Worm (Caenorhabditis elegans) whole organism, L1 larva: ENCODE data around the gene srh-44.

Experiments used
- C04F5.9 ChIP-seq: sonication (generic microtip); optimal IDR thresholded peaks from 2 replicates; lab custom pipeline; 2016; ENCODE audit warnings: missing genetic modification characterization, missing compliant biosample characterization
- C16A3.4 ChIP-seq: fragments of 150-350 bp; optimal IDR thresholded peaks from 2 replicates; lab custom pipeline; 2014; ENCODE audit warnings: missing biosample characterization, missing genetic modification characterization
- F16B12.6 ChIP-seq: fragments of 150-350 bp; optimal IDR thresholded peaks from 2 replicates; lab custom pipeline; 2014; ENCODE audit warnings: missing biosample characterization, missing genetic modification characterization
- Y116A8C.19 ChIP-seq: sonication (generic microtip); optimal IDR thresholded peaks from 2 replicates; lab custom pipeline; 2016; ENCODE audit warnings: missing compliant biosample characterization, missing genetic modification characterization, borderline replicate concordance
- blmp-1 ChIP-seq: fragments of 150-350 bp; optimal IDR thresholded peaks from 2 replicates; lab custom pipeline; 2014; ENCODE audit warnings: missing biosample characterization, missing genetic modification characterization
- ceh-8 ChIP-seq: fragments of 200-800 bp; sonication (Bioruptor generic); optimal IDR thresholded peaks from 2 replicates; lab custom pipeline; 2018; ENCODE audit warnings: mild to moderate bottlenecking, missing genetic modification characterization, moderate library complexity, missing compliant biosample characterization
- ceh-82 ChIP-seq, 3 experiments: fragments of 150-350 bp in 1 of 3; sonication (generic microtip) in 2 of 3; optimal IDR thresholded peaks; 2 replicates each; lab custom pipeline; 2014 to 2017; ENCODE audit warnings: missing biosample characterization in 3 of 3, missing genetic modification characterization in 3 of 3
- ceh-88 ChIP-seq: fragments of 200-800 bp; sonication (Bioruptor generic); IDR thresholded peaks from 2 replicates; pipeline ENCODE4 v1.3.6; 2022; ENCODE audit warnings: missing genetic modification characterization, missing compliant biosample characterization
- dpl-1 ChIP-seq, 3 experiments: fragments of 150-350 bp in 2 of 3; sonication (generic microtip) in 1 of 3; optimal IDR thresholded peaks; 2 replicates each; lab custom pipeline; 2014 to 2017; ENCODE audit warnings: missing biosample characterization in 3 of 3, missing genetic modification characterization in 3 of 3, missing genetic modification reagents in 3 of 3
- dsc-1 ChIP-seq: sonication (generic microtip); optimal IDR thresholded peaks from 2 replicates; lab custom pipeline; 2016; ENCODE audit warnings: mild to moderate bottlenecking, missing genetic modification characterization, missing compliant biosample characterization
- efl-1 ChIP-seq, 4 experiments: fragments of 150-350 bp; optimal IDR thresholded peaks in 3 of 4; peaks in 1 of 4; 1 replicate in 1 of 4; 2 replicates in 3 of 4; lab custom pipeline; 2014; ENCODE audit warnings: missing biosample characterization in 2 of 4, missing genetic modification characterization in 2 of 4, missing genetic modification reagents in 2 of 4
- egl-13 ChIP-seq: sonication (generic microtip); optimal IDR thresholded peaks from 2 replicates; lab custom pipeline; 2016; ENCODE audit warnings: missing genotype, missing genetic modification reagents, missing genetic modification characterization, missing compliant biosample characterization
- elt-3 ChIP-seq, 6 experiments: fragments of 150-350 bp in 1 of 6; sonication (generic microtip); optimal IDR thresholded peaks; 2 replicates each; lab custom pipeline; 2017 to 2018; ENCODE audit warnings: missing biosample characterization in 6 of 6, missing genetic modification characterization in 6 of 6, inconsistent platforms in 1 of 6
- fkh-4 ChIP-seq: sonication (generic microtip); optimal IDR thresholded peaks from 2 replicates; lab custom pipeline; 2016; ENCODE audit warnings: missing compliant biosample characterization, missing genetic modification characterization, borderline replicate concordance
- fkh-8 ChIP-seq: sonication (generic microtip); optimal IDR thresholded peaks from 2 replicates; lab custom pipeline; 2016; ENCODE audit warnings: mild to moderate bottlenecking, missing genetic modification characterization, missing compliant biosample characterization
- fos-1 ChIP-seq: fragments of 150-350 bp; optimal IDR thresholded peaks from 2 replicates; lab custom pipeline; 2014; ENCODE audit warnings: missing biosample characterization, missing genetic modification characterization
- grh-1 ChIP-seq: fragments of 200-800 bp; sonication (Bioruptor generic); IDR thresholded peaks from 2 replicates; pipeline ENCODE4 v1.3.6; 2022; ENCODE audit warnings: missing genetic modification reagents, missing genetic modification characterization, missing compliant biosample characterization
- hlh-4 ChIP-seq: sonication (generic microtip); optimal IDR thresholded peaks from 2 replicates; lab custom pipeline; 2016; ENCODE audit warnings: mild to moderate bottlenecking, missing genetic modification characterization, missing compliant biosample characterization
- irx-1 ChIP-seq: sonication (generic microtip); optimal IDR thresholded peaks from 2 replicates; lab custom pipeline; 2016; ENCODE audit warnings: missing genetic modification characterization, missing compliant biosample characterization
- isw-1 ChIP-seq: fragments of 200-800 bp; sonication (Bioruptor generic); IDR thresholded peaks from 2 replicates; pipeline ENCODE4 v1.3.6; 2022; ENCODE audit warnings: missing genetic modification characterization, missing compliant biosample characterization
- jun-1 ChIP-seq: fragments of 150-350 bp; optimal IDR thresholded peaks from 2 replicates; lab custom pipeline; 2014; ENCODE audit warnings: missing biosample characterization, missing genetic modification reagents, missing genetic modification characterization
- lin-14 ChIP-seq: fragments of 200-800 bp; sonication (Bioruptor generic); optimal IDR thresholded peaks from 2 replicates; lab custom pipeline; 2018; ENCODE audit warnings: mild to moderate bottlenecking, missing genetic modification characterization, moderate library complexity, missing compliant biosample characterization
- lin-15B ChIP-seq: fragments of 150-350 bp; sonication (generic microtip); optimal IDR thresholded peaks from 3 replicates; lab custom pipeline; 2014; ENCODE audit warnings: missing biosample characterization, missing genetic modification characterization
- lin-35 ChIP-seq, 2 experiments: fragments of 150-350 bp; optimal IDR thresholded peaks; 2 replicates each; lab custom pipeline; 2014; ENCODE audit warnings: missing biosample characterization in 2 of 2, missing genetic modification characterization in 2 of 2, missing genetic modification reagents in 2 of 2
- lir-3 ChIP-seq: sonication (generic microtip); optimal IDR thresholded peaks from 2 replicates; lab custom pipeline; 2016; ENCODE audit warnings: mild to moderate bottlenecking, missing genetic modification characterization, moderate library complexity, missing compliant biosample characterization; ENCODE audit not compliant: poor library complexity
- lsy-2 ChIP-seq, 2 experiments: fragments of 150-350 bp; optimal IDR thresholded peaks; 2 replicates each; lab custom pipeline; 2014; ENCODE audit warnings: missing biosample characterization in 2 of 2, missing genetic modification characterization in 2 of 2
- mab-9 ChIP-seq: fragments of 200-800 bp; sonication (Bioruptor generic); IDR thresholded peaks from 2 replicates; pipeline ENCODE4 v1.3.6; 2022; ENCODE audit warnings: missing genetic modification reagents, missing genetic modification characterization, missing compliant biosample characterization
- mdl-1 ChIP-seq, 2 experiments: fragments of 150-350 bp; optimal IDR thresholded peaks; 2 replicates each; lab custom pipeline; 2014 to 2017; ENCODE audit warnings: missing biosample characterization in 2 of 2, missing genetic modification characterization in 2 of 2, inconsistent platforms in 1 of 2
- nhr-11 ChIP-seq: fragments of 150-350 bp; optimal IDR thresholded peaks from 2 replicates; lab custom pipeline; 2014; ENCODE audit warnings: missing biosample characterization, missing genetic modification characterization
- nhr-19 ChIP-seq: fragments of 200-800 bp; sonication (Bioruptor generic); conservative IDR thresholded peaks from 2 replicates; pipeline ENCODE4 v1.3.6; 2022; ENCODE audit warnings: missing genetic modification characterization, missing compliant biosample characterization
- nhr-20 ChIP-seq: sonication (generic microtip); optimal IDR thresholded peaks from 2 replicates; lab custom pipeline; 2016; ENCODE audit warnings: mild to moderate bottlenecking, missing genetic modification characterization, missing compliant biosample characterization
- nhr-237 ChIP-seq: fragments of 150-350 bp; optimal IDR thresholded peaks from 2 replicates; lab custom pipeline; 2014; ENCODE audit warnings: missing biosample characterization, missing genetic modification characterization
- nhr-47 ChIP-seq: sonication (generic microtip); optimal IDR thresholded peaks from 2 replicates; lab custom pipeline; 2016; ENCODE audit warnings: mild to moderate bottlenecking, missing genetic modification characterization, moderate library complexity, missing compliant biosample characterization
- nhr-71 ChIP-seq: sonication (generic microtip); optimal IDR thresholded peaks from 2 replicates; lab custom pipeline; 2016; ENCODE audit warnings: mild to moderate bottlenecking, missing genetic modification characterization, moderate library complexity, missing compliant biosample characterization
- nhr-77 ChIP-seq: fragments of 150-350 bp; optimal IDR thresholded peaks from 2 replicates; lab custom pipeline; 2014; ENCODE audit warnings: missing biosample characterization, missing genetic modification characterization
- nhr-85 ChIP-seq: sonication (generic microtip); peaks from one replicate; lab custom pipeline; 2016; ENCODE audit warnings: missing genetic modification characterization, inconsistent platforms, missing compliant biosample characterization
- nhr-90 ChIP-seq: sonication (generic microtip); optimal IDR thresholded peaks from 2 replicates; lab custom pipeline; 2016; ENCODE audit warnings: mild to moderate bottlenecking, missing genetic modification characterization, missing compliant biosample characterization; ENCODE audit not compliant: poor library complexity
- pax-3 ChIP-seq: fragments of 200-800 bp; sonication (Bioruptor generic); optimal IDR thresholded peaks from 2 replicates; lab custom pipeline; 2018; ENCODE audit warnings: mild to moderate bottlenecking, missing genetic modification characterization, moderate library complexity, missing compliant biosample characterization
- rnt-1 ChIP-seq: sonication (generic microtip); optimal IDR thresholded peaks from 2 replicates; lab custom pipeline; 2016; ENCODE audit warnings: mild to moderate bottlenecking, missing genetic modification characterization, moderate library complexity, missing compliant biosample characterization
- skn-1 ChIP-seq: fragments of 150-350 bp; optimal IDR thresholded peaks from 2 replicates; lab custom pipeline; 2014; ENCODE audit warnings: missing biosample characterization, missing genetic modification characterization
- snpc-4 ChIP-seq: fragments of 150-350 bp; optimal IDR thresholded peaks from 2 replicates; lab custom pipeline; 2014; ENCODE audit warnings: missing biosample characterization, missing genetic modification characterization
- snu-23 ChIP-seq: sonication (generic microtip); optimal IDR thresholded peaks from 2 replicates; lab custom pipeline; 2016; ENCODE audit warnings: missing genetic modification characterization, missing compliant biosample characterization
- sox-4 ChIP-seq: sonication (generic microtip); optimal IDR thresholded peaks from 2 replicates; lab custom pipeline; 2016; ENCODE audit warnings: missing genetic modification characterization, missing compliant biosample characterization
- swsn-7 ChIP-seq: sonication (generic microtip); optimal IDR thresholded peaks from 2 replicates; lab custom pipeline; 2016; ENCODE audit warnings: missing genetic modification characterization, missing compliant biosample characterization
- unc-130 ChIP-seq: fragments of 150-350 bp; optimal IDR thresholded peaks from 2 replicates; lab custom pipeline; 2017; ENCODE audit warnings: missing biosample characterization, missing genetic modification characterization, inconsistent platforms
- unc-86 ChIP-seq: sonication (generic microtip); optimal IDR thresholded peaks from 2 replicates; lab custom pipeline; 2016; ENCODE audit warnings: missing genetic modification characterization, missing compliant biosample characterization
- unc-98 ChIP-seq: fragments of 200-800 bp; sonication (Bioruptor generic); IDR thresholded peaks from 2 replicates; pipeline ENCODE4 v1.3.6; 2022; ENCODE audit warnings: missing genetic modification characterization, missing compliant biosample characterization
- vab-15 ChIP-seq: sonication (generic microtip); optimal IDR thresholded peaks from 2 replicates; lab custom pipeline; 2017; ENCODE audit warnings: missing genotype, mild to moderate bottlenecking, missing genetic modification characterization, missing compliant biosample characterization
- xbp-1 ChIP-seq: sonication (generic microtip); optimal IDR thresholded peaks from 2 replicates; lab custom pipeline; 2016; ENCODE audit warnings: missing genetic modification characterization, missing compliant biosample characterization
- ztf-11 ChIP-seq, 2 experiments: sonication (generic microtip); optimal IDR thresholded peaks; 2 replicates each; lab custom pipeline; 2016 to 2017; ENCODE audit warnings: missing genetic modification characterization in 2 of 2, missing biosample characterization in 1 of 2, missing compliant biosample characterization in 1 of 2

The srh-44 gene

DNA sequence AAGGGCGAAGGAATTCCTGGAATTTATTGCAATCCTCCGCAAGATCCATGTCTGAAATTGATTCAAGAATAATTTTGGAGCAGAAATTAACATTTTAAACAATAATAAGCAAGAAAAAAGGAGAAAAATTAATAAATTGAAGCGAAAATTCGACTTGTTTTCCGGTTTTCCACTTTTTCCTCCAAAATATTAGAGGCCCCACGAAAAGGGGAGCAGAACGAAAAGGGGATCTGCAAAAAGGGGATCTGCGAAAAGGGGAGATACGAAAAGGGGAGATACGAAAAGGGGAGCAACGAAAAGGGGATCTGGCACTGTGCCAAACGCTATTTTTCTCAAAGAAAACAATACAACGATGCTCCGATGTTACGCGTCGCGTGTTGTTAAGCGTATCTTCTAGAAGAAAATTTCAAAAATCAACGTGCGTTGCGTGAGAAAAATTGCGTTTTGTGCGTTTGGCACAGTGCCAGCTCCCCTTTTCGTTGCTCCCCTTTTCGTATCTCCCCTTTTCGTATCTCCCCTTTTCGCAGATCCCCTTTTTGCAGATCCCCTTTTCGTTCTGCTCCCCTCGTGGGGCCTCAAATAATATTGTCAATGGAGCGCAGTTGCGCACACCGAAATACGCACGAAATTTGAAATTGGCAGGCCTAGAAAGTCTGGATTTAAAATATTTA lies 19.7 kb downstream of the srh-44 start, which contains the start of gene Y62F5A.12:
Y62F5A.12 (minus strand) TSS at position 51 of the 671 bp plus-strand sequence.
- TF ChIP-seq nhr-11 (tag; lab: Kevin White, UChicago) (peak; percentile 11), dsc-1 (tag; lab: Kevin White, UChicago) (peak; percentile 83), nhr-77 (tag; lab: Kevin White, UChicago) (peak; percentile 72), mdl-1 (tag; optimal IDR thresholded peaks at IDR 0.05; lab: Kevin White, UChicago) (peak in 1 of 2 experiments; percentile 71), jun-1 (peak; percentile 66), lin-14 (GFP tag; lab: Kevin White, UChicago) (peak; percentile 84), sox-4 (tag; lab: Kevin White, UChicago) (peak; percentile 78), grh-1 (GFP tag; lab: Robert Waterston, UW) (peak; percentile 58), ztf-11 (tag; optimal IDR thresholded peaks at IDR 0.05; lab: Kevin White, UChicago) (peak in 1 of 2 experiments; percentile 94), nhr-71 (tag; lab: Kevin White, UChicago) (peak; percentile 92), mab-9 (GFP tag; lab: Robert Waterston, UW) (peak; percentile 87), nhr-20 (peak; percentile 86), lir-3 (tag; lab: Kevin White, UChicago) (peak; percentile 91), dpl-1 (GFP tag; optimal IDR thresholded peaks at IDR 0.05; lab: Kevin White, UChicago) (peak; percentile 81 to 89 (median 85)), ceh-82 (tag; optimal IDR thresholded peaks at IDR 0.05; lab: Kevin White, UChicago) (peak; percentile 76 to 92 (median 80)), unc-86 (tag; lab: Kevin White, UChicago) (peak; percentile 84), vab-15 (tag; lab: Kevin White, UChicago) (peak; percentile 76), xbp-1 (tag; lab: Kevin White, UChicago) (peak; percentile 86), efl-1 (optimal IDR thresholded peaks at IDR 0.05; lab: Kevin White, UChicago) (peak; percentile 82 to 90), efl-1 (GFP tag; optimal IDR thresholded peaks at IDR 0.05 in 1 of 2; lab: Kevin White, UChicago) (peak; percentile 87 to 99), ceh-88 (peak; percentile 90), fos-1 (tag; lab: Kevin White, UChicago) (peak; percentile 31), C16A3.4 (peak; percentile 71), nhr-19 (GFP tag; lab: Robert Waterston, UW) (peak; percentile 94), blmp-1 (tag; lab: Kevin White, UChicago) (peak; percentile 22), skn-1 (tag; lab: Kevin White, UChicago) (peak; percentile 42), fkh-8 (peak; percentile 90), egl-13 (peak; percentile 72), C04F5.9 (tag; lab: Kevin White, UChicago) (peak; percentile 47), lin-35 (GFP tag; optimal IDR thresholded peaks at IDR 0.05; lab: Kevin White, UChicago) (peak; percentile 78 to 92), snpc-4 (tag; lab: Kevin White, UChicago) (peak; percentile 6), rnt-1 (tag; lab: Kevin White, UChicago) (peak; percentile 99), elt-3 (tag; optimal IDR thresholded peaks at IDR 0.05; lab: Kevin White, UChicago) (peak in 2 of 6 experiments; percentile 11 to 13), snu-23 (GFP tag; lab: Kevin White, UChicago) (peak; percentile 89), fkh-4 (tag; lab: Kevin White, UChicago) (peak; percentile 54), pax-3 (tag; lab: Kevin White, UChicago) (peak; percentile 89), nhr-237 (peak; percentile 34), isw-1 (GFP tag; lab: Robert Waterston, UW) (peak; percentile 89), ceh-8 (GFP tag; lab: Kevin White, UChicago) (peak; percentile 57), Y116A8C.19 (peak; percentile 53), unc-98 (GFP tag; lab: Robert Waterston, UW) (peak; percentile 94), F16B12.6 (tag; lab: Kevin White, UChicago) (peak; percentile 32), lsy-2 (tag; optimal IDR thresholded peaks at IDR 0.05; lab: Kevin White, UChicago) (peak; percentile 72 to 73), nhr-47 (tag; lab: Kevin White, UChicago) (peak; percentile 92), nhr-85 (tag; lab: Kevin White, UChicago) (peak; percentile 74), irx-1 (tag; lab: Kevin White, UChicago) (peak; percentile 44), hlh-4 (tag; lab: Kevin White, UChicago) (peak; percentile 20), nhr-90 (tag; lab: Kevin White, UChicago) (peak; percentile 86), swsn-7 (tag; lab: Kevin White, UChicago) (peak; percentile 80), unc-130 (peak; percentile 61), lin-15B (tag; lab: Kevin White, UChicago) (peak; percentile 82)
